Worm (Caenorhabditis elegans): ENCODE data around the gene F12E12.6.
A peak's percentile ranks its signal among the peaks of the same experiment; 100 is the strongest.

Gene F12E12.6

DNA sequence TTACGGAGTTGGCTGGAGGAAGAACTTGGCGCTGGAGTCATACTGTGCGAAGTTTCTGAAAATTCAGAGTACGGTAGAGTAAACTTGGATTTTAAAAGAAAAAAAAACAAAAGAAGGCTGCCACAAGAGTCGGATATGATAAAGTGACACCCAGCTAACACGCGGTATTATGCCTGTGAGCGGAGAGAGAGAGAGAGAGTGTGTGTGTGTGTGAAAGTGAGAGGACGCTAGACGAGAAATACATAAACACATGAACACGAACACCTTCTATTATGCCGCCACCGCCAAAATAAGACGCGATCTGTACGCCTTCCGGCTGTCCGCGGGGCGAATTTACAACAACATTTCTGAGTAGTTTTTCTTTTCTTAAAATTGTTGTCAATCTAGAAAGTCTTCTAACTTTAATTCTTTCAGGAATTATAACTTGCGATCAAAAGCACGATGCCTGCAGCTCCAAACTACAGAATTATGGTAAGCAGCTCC, at the start of gene F12E12.6:
Gene F12E12.6 (minus strand): TSS at position 51 of the 483 bp plus-strand sequence.
- no peak for TF ChIP-seq snu-23 (GFP tag; optimal IDR thresholded peaks at IDR 0.05)
- no peak for TF ChIP-seq snpc-4 (tag; optimal IDR thresholded peaks at IDR 0.05)
- no peak for TF ChIP-seq mab-9 (GFP tag; IDR thresholded peaks at IDR 0.05)
- TF ChIP-seq hlh-17 (GFP tag; optimal IDR thresholded peaks at IDR 0.05; ENCODE audit: borderline replicate concordance): no peak
- no peak for TF ChIP-seq nhr-11 (tag; optimal IDR thresholded peaks at IDR 0.05)
- TF ChIP-seq nhr-237 (tag; optimal IDR thresholded peaks at IDR 0.05): no peak
- no peak for TF ChIP-seq Y116A8C.19 (tag; optimal IDR thresholded peaks at IDR 0.05; ENCODE audit: borderline replicate concordance)
- TF ChIP-seq rnt-1 (tag; optimal IDR thresholded peaks at IDR 0.05): no peak
- TF ChIP-seq dpl-1 (GFP tag; optimal IDR thresholded peaks at IDR 0.05): no peak
- TF ChIP-seq xbp-1 (tag; optimal IDR thresholded peaks at IDR 0.05): no peak
- TF ChIP-seq lir-3 (tag; optimal IDR thresholded peaks at IDR 0.05; ENCODE audit: poor library complexity): no peak
- TF ChIP-seq nhr-19 (GFP tag; conservative IDR thresholded peaks at IDR 0.05): no peak
- no peak for TF ChIP-seq lsy-2 (tag; optimal IDR thresholded peaks at IDR 0.05)
- no peak for TF ChIP-seq pax-3 (tag; optimal IDR thresholded peaks at IDR 0.05)
- TF ChIP-seq swsn-7 (tag; optimal IDR thresholded peaks at IDR 0.05): no peak
- no peak for TF ChIP-seq nhr-76 (tag; optimal IDR thresholded peaks at IDR 0.05)
- TF ChIP-seq hpl-2 (GFP tag; optimal IDR thresholded peaks at IDR 0.05): no peak
- TF ChIP-seq ceh-63 (GFP tag; optimal IDR thresholded peaks at IDR 0.05): no peak
- TF ChIP-seq sptf-1 (tag; optimal IDR thresholded peaks at IDR 0.05): no peak
- TF ChIP-seq ceh-82 (tag; optimal IDR thresholded peaks at IDR 0.05): no peak

DNA sequence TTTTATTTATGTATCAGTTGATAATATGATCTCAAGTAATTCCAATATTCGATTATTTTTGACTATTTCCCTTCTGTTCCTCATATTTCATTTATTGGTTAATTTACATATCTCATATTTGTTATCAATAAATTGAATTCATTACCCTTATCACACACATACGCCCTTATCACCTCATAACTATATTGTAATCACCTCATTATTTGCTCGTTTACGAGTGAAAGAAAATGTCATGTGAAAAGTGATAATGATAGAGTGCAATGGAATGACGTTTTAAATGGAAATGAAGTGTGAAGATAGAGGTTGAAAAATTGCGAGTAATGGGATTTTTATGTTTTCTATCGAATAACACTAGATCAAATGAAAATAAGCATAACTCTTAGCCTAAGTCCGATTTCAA, 49.8 kb upstream of the F12E12.6 start:
- TF ChIP-seq lsy-2 (tag; optimal IDR thresholded peaks at IDR 0.05) (peak in 1 of 2 experiments; percentile 58), nhr-19 (GFP tag; conservative IDR thresholded peaks at IDR 0.05) (0 out of 2 replicates have a peak, but pooled peaks have one; percentile 6), elt-2 (tag; optimal IDR thresholded peaks at IDR 0.05) (peak; percentile 100), snpc-4 (tag; optimal IDR thresholded peaks at IDR 0.05) (no peak), nhr-20 (tag; optimal IDR thresholded peaks at IDR 0.05) (peak; percentile 51), unc-86 (tag; optimal IDR thresholded peaks at IDR 0.05) (no peak), ceh-63 (GFP tag; optimal IDR thresholded peaks at IDR 0.05) (no peak), hlh-17 (GFP tag; optimal IDR thresholded peaks at IDR 0.05; ENCODE audit: borderline replicate concordance) (no peak), pax-3 (tag; optimal IDR thresholded peaks at IDR 0.05) (peak; percentile 79), aha-1 (tag; optimal IDR thresholded peaks at IDR 0.05) (no peak), fkh-8 (tag; optimal IDR thresholded peaks at IDR 0.05) (peak; percentile 9), jun-1 (tag; optimal IDR thresholded peaks at IDR 0.05) (peak; percentile 88), F16B12.6 (tag; optimal IDR thresholded peaks at IDR 0.05) (no peak), ztf-4 (tag; optimal IDR thresholded peaks at IDR 0.05) (no peak), tlp-1 (tag; optimal IDR thresholded peaks at IDR 0.05) (peak; percentile 91), ceh-8 (GFP tag; optimal IDR thresholded peaks at IDR 0.05) (peak; percentile 87), nhr-237 (tag; optimal IDR thresholded peaks at IDR 0.05) (no peak), efl-1 (optimal IDR thresholded peaks at IDR 0.05) (no peak), efl-1 (GFP tag; optimal IDR thresholded peaks at IDR 0.05 in 1 of 2) (peak in 1 of 2 experiments; percentile 84), ces-1 (GFP tag; optimal IDR thresholded peaks at IDR 0.05) (no peak), lir-3 (tag; optimal IDR thresholded peaks at IDR 0.05; ENCODE audit: poor library complexity) (no peak), nhr-11 (tag; optimal IDR thresholded peaks at IDR 0.05) (no peak), dsc-1 (tag; optimal IDR thresholded peaks at IDR 0.05) (no peak), lin-35 (GFP tag; optimal IDR thresholded peaks at IDR 0.05) (peak in 1 of 2 experiments; percentile 70), fos-1 (tag; optimal IDR thresholded peaks at IDR 0.05) (peak; percentile 4), unc-62 (GFP tag; optimal IDR thresholded peaks at IDR 0.05) (no peak), pqm-1 (tag; optimal IDR thresholded peaks at IDR 0.05) (peak; percentile 99), nhr-90 (tag; optimal IDR thresholded peaks at IDR 0.05; ENCODE audit: poor library complexity) (peak; percentile 47)

DNA sequence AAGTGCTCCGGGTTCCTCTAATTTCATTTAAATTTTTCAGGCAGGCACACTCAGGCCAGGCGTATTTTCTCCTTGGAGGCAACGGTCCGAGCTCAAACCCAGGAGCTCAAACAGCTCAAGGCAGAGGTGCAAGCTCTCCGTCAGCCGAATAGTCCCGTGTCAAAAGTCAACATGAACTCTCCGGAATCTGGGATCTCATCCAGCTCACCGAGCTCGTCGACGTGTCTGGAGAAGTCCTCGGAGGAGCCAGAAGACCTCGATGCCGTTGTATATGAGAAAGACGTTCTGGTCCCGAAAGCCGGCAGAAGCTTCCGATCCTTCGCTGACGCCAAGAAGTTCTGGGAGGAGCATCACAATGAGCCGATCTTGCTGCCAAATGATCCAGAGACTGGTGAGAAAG, 49.0 kb upstream of the F12E12.6 start:
- no peak for TF ChIP-seq efl-1 (optimal IDR thresholded peaks at IDR 0.05)
- no peak for TF ChIP-seq efl-1 (GFP tag; optimal IDR thresholded peaks at IDR 0.05 in 1 of 2)
- no peak for TF ChIP-seq zag-1 (tag; optimal IDR thresholded peaks at IDR 0.05)
- no peak for TF ChIP-seq unc-130 (tag; optimal IDR thresholded peaks at IDR 0.05)
- TF ChIP-seq jun-1 (tag; optimal IDR thresholded peaks at IDR 0.05): no peak
- no peak for TF ChIP-seq lin-35 (GFP tag; optimal IDR thresholded peaks at IDR 0.05)
- no peak for TF ChIP-seq unc-86 (tag; optimal IDR thresholded peaks at IDR 0.05)
- TF ChIP-seq C04F5.9 (tag; optimal IDR thresholded peaks at IDR 0.05): no peak

All from whole organism, L1 larva.